Fruit fly (Drosophila melanogaster): ENCODE measurements around the gene Lsp1beta.

Lsp1beta gene

dm6 chr2L:870285-870684, 28.0 kb upstream of the Lsp1beta start, which contains the start of gene PNUTS (continued):
- no peak for TF ChIP-seq HLHmδ (GFP tag; optimal IDR thresholded peaks at IDR 0.05)
- TF ChIP-seq salm (tag; optimal IDR thresholded peaks at IDR 0.05) = no peak
- TF ChIP-seq MTF-1 (GFP tag; optimal IDR thresholded peaks at IDR 0.05; ENCODE audit: borderline replicate concordance) = peak; percentile 3
- no peak for TF ChIP-seq lmd (GFP tag; IDR thresholded peaks at IDR 0.05)
- no peak for TF ChIP-seq CG6175 (GFP tag; IDR thresholded peaks at IDR 0.05)
- peak; percentile 31; the same call in 1 of the 2 replicates for TF ChIP-seq bbx (GFP tag; IDR thresholded peaks at IDR 0.05; ENCODE audit: partially characterized antibody)
- no peak for TF ChIP-seq ash1 (GFP tag; optimal IDR thresholded peaks at IDR 0.05)
- no peak for TF ChIP-seq CG3838 (GFP tag; optimal IDR thresholded peaks at IDR 0.05)
- TF ChIP-seq PHDP (tag; optimal IDR thresholded peaks at IDR 0.05) = no peak
- no peak for TF ChIP-seq CG18619 (GFP tag; optimal IDR thresholded peaks at IDR 0.05)
- TF ChIP-seq Spps (tag; optimal IDR thresholded peaks at IDR 0.05) = no peak
- peak; percentile 6 for TF ChIP-seq CG9797 (GFP tag; optimal IDR thresholded peaks at IDR 0.05)
- TF ChIP-seq CG4707 (GFP tag; optimal IDR thresholded peaks at IDR 0.05) = no peak
- TF ChIP-seq Side (GFP tag; optimal IDR thresholded peaks at IDR 0.05) = no peak
- no peak for TF ChIP-seq CG30431 (GFP tag; optimal IDR thresholded peaks at IDR 0.05)
- TF ChIP-seq gfzf (GFP tag; optimal IDR thresholded peaks at IDR 0.05) = peak; percentile 70
- TF ChIP-seq Sry-δ (GFP tag; optimal IDR thresholded peaks at IDR 0.05) = no peak
- no peak for TF ChIP-seq run (tag; optimal IDR thresholded peaks at IDR 0.05)
- no peak for TF ChIP-seq CG16779 (GFP tag; IDR thresholded peaks at IDR 0.05)
- TF ChIP-seq zen2 (GFP tag; IDR thresholded peaks at IDR 0.05; ENCODE audit: partially characterized antibody) = no peak
- TF ChIP-seq crol (GFP tag; IDR thresholded peaks at IDR 0.05) = no peak
- peak; percentile 74 for TF ChIP-seq wek (GFP tag; optimal IDR thresholded peaks at IDR 0.05)
- TF ChIP-seq NC2α (GFP tag; optimal IDR thresholded peaks at IDR 0.05) = no peak
- no peak for TF ChIP-seq CG8290 (GFP tag; optimal IDR thresholded peaks at IDR 0.05)
- TF ChIP-seq CG8290 (tag; optimal IDR thresholded peaks at IDR 0.05) = peak in 1 of 2 experiments; percentile 16
- no peak for TF ChIP-seq CG18011 (GFP tag; optimal IDR thresholded peaks at IDR 0.05)
- no peak for TF ChIP-seq CG33213 (GFP tag; optimal IDR thresholded peaks at IDR 0.05)
- TF ChIP-seq CG8765 (GFP tag; IDR thresholded peaks at IDR 0.05) = no peak
- no peak for TF ChIP-seq pb (GFP tag; optimal IDR thresholded peaks at IDR 0.05)
- TF ChIP-seq Gug (GFP tag; IDR thresholded peaks at IDR 0.05) = no peak
- no peak for TF ChIP-seq her (GFP tag; optimal IDR thresholded peaks at IDR 0.05)
- TF ChIP-seq CG9215 (GFP tag; IDR thresholded peaks at IDR 0.05) = no peak
- 0 out of 4 replicates have a peak, but pooled peaks have one; percentile 6 for TF ChIP-seq Dll (GFP tag; IDR thresholded peaks at IDR 0.05; ENCODE audit: partially characterized antibody)
- no peak for TF ChIP-seq zfh2 (GFP tag; optimal IDR thresholded peaks at IDR 0.05)
- peak; percentile 56 for TF ChIP-seq Dp (GFP tag; optimal IDR thresholded peaks at IDR 0.05)

- TF ChIP-seq gro (GFP tag; optimal IDR thresholded peaks at IDR 0.05) (peak; percentile 50), Hr39 (optimal IDR thresholded peaks at IDR 0.05) (no peak), Eip74EF (GFP tag; optimal IDR thresholded peaks at IDR 0.05) (peak in 1 of 2 experiments; percentile 28), PHDP (tag; optimal IDR thresholded peaks at IDR 0.05) (peak; percentile 50), CG8089 (GFP tag; optimal IDR thresholded peaks at IDR 0.05) (peak; percentile 50), ssp (GFP tag; IDR thresholded peaks at IDR 0.05) (no peak; the same call in 1 of the 2 replicates), lab (GFP tag; optimal IDR thresholded peaks at IDR 0.05) (peak; percentile 71), jing (GFP tag; optimal IDR thresholded peaks at IDR 0.05) (no peak), oc (tag; optimal IDR thresholded peaks at IDR 0.05) (peak; percentile 50), Hmr (GFP tag; optimal IDR thresholded peaks at IDR 0.05) (peak; percentile 50), ems (GFP tag; optimal IDR thresholded peaks at IDR 0.05) (peak; percentile 72), CG3995 (GFP tag; optimal IDR thresholded peaks at IDR 0.05) (peak; percentile 38), pum (GFP tag; optimal IDR thresholded peaks at IDR 0.05) (peak; percentile 77), odd (GFP tag; optimal IDR thresholded peaks at IDR 0.05) (peak; percentile 39), CG43689 (GFP tag; IDR thresholded peaks at IDR 0.05) (no peak), so (GFP tag; IDR thresholded peaks at IDR 0.05) (peak; percentile 65; the same call in 1 of the 3 replicates), shn (GFP tag; optimal IDR thresholded peaks at IDR 0.05) (peak; percentile 41), crp (GFP tag; optimal IDR thresholded peaks at IDR 0.05) (peak in 1 of 2 experiments; percentile 13)
Measured at dm6 chr2L:870749-871418, 27.4 kb upstream of the Lsp1beta start.

All from whole organism, embryonic.